Worm (Caenorhabditis elegans): ENCODE data around the gene phat-7.

The phat-7 gene

DNA sequence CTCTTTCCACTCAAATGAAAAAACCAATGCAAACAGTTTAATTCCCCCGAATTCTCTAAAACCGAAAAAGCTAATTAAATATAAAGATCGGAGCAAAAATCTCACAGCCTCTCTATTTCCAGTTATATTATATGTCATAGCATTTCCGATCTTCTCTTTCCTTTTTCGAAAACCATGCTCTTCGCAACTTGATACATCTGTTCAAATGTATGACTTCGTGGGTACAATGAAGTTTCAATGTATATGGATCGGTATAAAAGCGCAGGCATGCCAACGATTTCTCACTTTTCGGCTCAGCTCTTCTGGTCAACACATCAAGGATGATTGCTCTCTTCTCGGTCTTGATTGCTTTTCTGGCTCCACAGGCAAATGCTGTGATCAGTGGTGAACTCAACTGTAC lies at the start of gene phat-7:
Gene phat-7, plus strand, starts transcription at position 301 of the 400 bp plus-strand sequence.
- no peak for TF ChIP-seq fkh-10 (GFP tag; optimal IDR thresholded peaks at IDR 0.05)
- TF ChIP-seq lsy-2 (tag; optimal IDR thresholded peaks at IDR 0.05): no peak
- no peak for TF ChIP-seq aly-2 (tag; optimal IDR thresholded peaks at IDR 0.05)
- no peak for TF ChIP-seq unc-130 (tag; optimal IDR thresholded peaks at IDR 0.05)
- no peak for TF ChIP-seq nhr-19 (GFP tag; conservative IDR thresholded peaks at IDR 0.05)

DNA sequence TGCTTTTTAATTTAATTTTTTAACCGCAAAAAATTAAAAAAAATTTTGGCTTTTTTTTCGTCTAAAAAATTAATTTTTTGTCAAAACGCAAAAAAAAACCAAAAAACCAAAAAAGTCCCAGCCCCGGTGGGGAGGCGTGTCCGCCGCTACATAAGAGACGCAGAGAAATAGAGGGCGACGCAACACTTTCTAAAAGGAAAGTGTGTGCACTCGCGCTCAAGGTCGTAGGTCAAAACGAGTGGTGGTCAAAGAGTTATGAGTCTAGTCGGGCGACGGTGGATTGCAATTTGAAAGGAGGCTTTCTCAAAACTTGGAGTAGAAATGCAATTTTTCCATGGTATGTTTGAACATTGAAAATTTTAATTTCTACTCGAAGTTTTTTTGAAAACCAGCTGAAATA lies 41.6 kb upstream of the phat-7 start:
- TF ChIP-seq blmp-1 (tag; optimal IDR thresholded peaks at IDR 0.05): peak; percentile 63
- no peak for TF ChIP-seq egl-27 (tag; optimal IDR thresholded peaks at IDR 0.05)

DNA sequence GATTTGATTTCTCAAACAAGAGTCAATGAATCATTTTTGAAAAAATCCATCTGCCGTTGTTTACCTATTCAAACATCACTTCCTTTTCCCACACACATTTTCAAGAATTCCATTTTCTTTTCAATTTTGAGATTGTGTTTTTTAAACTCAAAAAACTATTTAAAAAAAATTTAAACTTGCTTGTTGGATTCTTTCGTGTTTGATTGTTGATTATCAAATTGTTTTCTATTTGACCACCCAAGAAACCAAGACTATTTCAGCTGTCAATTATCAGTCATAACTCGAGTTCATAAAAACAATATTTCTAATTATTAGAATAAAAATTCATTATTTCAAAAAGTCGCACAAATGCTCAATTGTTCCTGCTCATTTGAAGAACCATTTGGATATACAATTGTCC lies 41.0 kb upstream of the phat-7 start, which contains the start of gene srh-8:
Gene srh-8, plus strand, starts transcription at position 301 of the 400 bp plus-strand sequence.
- no peak for TF ChIP-seq nhr-76 (tag; optimal IDR thresholded peaks at IDR 0.05)
- TF ChIP-seq nhr-77 (tag; optimal IDR thresholded peaks at IDR 0.05): no peak
- no peak for TF ChIP-seq fos-1 (tag; optimal IDR thresholded peaks at IDR 0.05)

DNA sequence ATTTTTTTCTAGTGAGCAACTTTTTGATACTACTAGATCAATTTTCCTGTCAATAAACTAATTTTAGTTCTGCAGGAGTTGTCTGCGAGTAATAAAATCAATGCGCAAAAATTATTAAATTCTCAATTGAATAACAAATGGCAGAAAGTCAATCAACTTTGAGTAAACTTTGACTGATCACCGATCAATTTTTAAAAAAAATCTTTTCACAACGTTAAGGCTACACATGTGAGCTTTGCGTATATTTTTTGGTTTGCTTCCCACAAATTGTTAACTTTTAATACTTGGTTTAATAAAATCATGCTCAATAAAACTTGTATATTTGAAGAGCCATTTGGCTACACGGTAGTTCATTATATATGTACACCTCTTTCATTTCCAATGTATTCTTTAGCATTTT lies 38.3 kb upstream of the phat-7 start, which contains the start of gene srh-7:
Gene srh-7, plus strand, starts transcription at position 301 of the 400 bp plus-strand sequence.
- TF ChIP-seq C34B4.2 (tag; optimal IDR thresholded peaks at IDR 0.05) (no peak), hlh-4 (tag; optimal IDR thresholded peaks at IDR 0.05) (no peak), lin-15B (tag; optimal IDR thresholded peaks at IDR 0.05) (no peak), egl-13 (tag; optimal IDR thresholded peaks at IDR 0.05) (no peak), mef-2 (tag; optimal IDR thresholded peaks at IDR 0.05) (no peak), sup-37 (GFP tag; optimal IDR thresholded peaks at IDR 0.05) (no peak), tbx-2 (tag; optimal IDR thresholded peaks at IDR 0.05) (no peak), ceh-8 (GFP tag; optimal IDR thresholded peaks at IDR 0.05) (no peak), snpc-4 (tag; optimal IDR thresholded peaks at IDR 0.05) (no peak), lin-14 (GFP tag; optimal IDR thresholded peaks at IDR 0.05) (no peak), sox-4 (tag; optimal IDR thresholded peaks at IDR 0.05) (no peak), fos-1 (tag; optimal IDR thresholded peaks at IDR 0.05) (no peak), lin-13 (GFP tag; optimal IDR thresholded peaks at IDR 0.05) (no peak), aly-2 (tag; optimal IDR thresholded peaks at IDR 0.05) (no peak), C16A3.4 (tag; optimal IDR thresholded peaks at IDR 0.05) (no peak), zag-1 (tag; optimal IDR thresholded peaks at IDR 0.05) (no peak)

DNA sequence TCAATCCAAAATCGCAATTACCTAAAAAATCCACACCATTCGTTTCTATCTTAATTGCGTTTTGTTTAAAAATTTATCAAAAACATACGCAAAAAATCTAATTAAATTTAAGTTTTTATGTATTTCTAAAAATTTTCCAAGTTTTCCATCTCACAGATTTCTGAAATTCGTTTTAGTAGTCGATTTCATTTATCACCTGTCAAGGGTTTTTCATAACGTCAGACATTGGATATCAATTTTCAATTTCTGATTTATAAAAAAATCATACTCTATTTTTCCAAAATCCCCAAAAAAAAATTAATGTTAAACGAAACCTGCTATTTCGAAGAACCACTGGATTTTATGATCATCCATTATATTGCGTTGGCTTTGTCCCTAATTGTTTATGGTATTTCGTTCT lies 36.1 kb upstream of the phat-7 start, which contains the start of gene srh-4:
Gene srh-4, plus strand, starts transcription at position 301 of the 400 bp plus-strand sequence.
- no peak for TF ChIP-seq nhr-237 (tag; optimal IDR thresholded peaks at IDR 0.05)
- no peak for TF ChIP-seq nhr-20 (tag; optimal IDR thresholded peaks at IDR 0.05)
- no peak for TF ChIP-seq pax-3 (tag; optimal IDR thresholded peaks at IDR 0.05)
- no peak for TF ChIP-seq ama-1 (optimal IDR thresholded peaks at IDR 0.05)
- TF ChIP-seq elt-2 (tag; optimal IDR thresholded peaks at IDR 0.05): no peak
- no peak for TF ChIP-seq nhr-85 (tag)
- TF ChIP-seq lsy-2 (tag; optimal IDR thresholded peaks at IDR 0.05): no peak
- no peak for TF ChIP-seq hpl-2 (GFP tag; optimal IDR thresholded peaks at IDR 0.05)
- no peak for TF ChIP-seq nhr-47 (tag; optimal IDR thresholded peaks at IDR 0.05)
- TF ChIP-seq mep-1 (tag; optimal IDR thresholded peaks at IDR 0.05): no peak
- TF ChIP-seq fos-1 (tag; optimal IDR thresholded peaks at IDR 0.05): no peak
- no peak for TF ChIP-seq nhr-77 (tag; optimal IDR thresholded peaks at IDR 0.05)
- TF ChIP-seq C34B4.2 (tag; optimal IDR thresholded peaks at IDR 0.05): no peak
- TF ChIP-seq ztf-4 (tag; optimal IDR thresholded peaks at IDR 0.05): no peak
- no peak for TF ChIP-seq ceh-88 (GFP tag; IDR thresholded peaks at IDR 0.05)
- TF ChIP-seq ceh-63 (GFP tag; optimal IDR thresholded peaks at IDR 0.05): no peak
- TF ChIP-seq pag-3 (tag; optimal IDR thresholded peaks at IDR 0.05; ENCODE audit: borderline replicate concordance, insufficient read depth): no peak
